Fruit fly (Drosophila melanogaster): ENCODE results near the gene CG4617.
A peak's percentile ranks its signal among the peaks of the same experiment; 100 is the strongest.

The CG4617 gene

dm6 chrX:7082407-7082806 lies 21.9 kb downstream of the CG4617 start (continued):
- no peak for TF ChIP-seq fd102C (GFP tag; optimal IDR thresholded peaks at IDR 0.05)
- TF ChIP-seq CG9437 (GFP tag; optimal IDR thresholded peaks at IDR 0.05): no peak
- TF ChIP-seq CG43689 (GFP tag; IDR thresholded peaks at IDR 0.05): no peak
- no peak for TF ChIP-seq Lpt (GFP tag; optimal IDR thresholded peaks at IDR 0.05)
- no peak for TF ChIP-seq Elba2 (GFP tag; optimal IDR thresholded peaks at IDR 0.05)
- no peak for TF ChIP-seq pho (GFP tag; optimal IDR thresholded peaks at IDR 0.05)
- no peak for TF ChIP-seq CG10431 (GFP tag; optimal IDR thresholded peaks at IDR 0.05)
- TF ChIP-seq Trl (optimal IDR thresholded peaks at IDR 0.05): peak in 1 of 2 experiments; percentile 3
- TF ChIP-seq Trl (GFP tag; optimal IDR thresholded peaks at IDR 0.05): no peak
- TF ChIP-seq cg (GFP tag; optimal IDR thresholded peaks at IDR 0.05): peak; percentile 38
- TF ChIP-seq CG13775 (GFP tag; optimal IDR thresholded peaks at IDR 0.05): no peak
- no peak for TF ChIP-seq CG7556 (GFP tag; optimal IDR thresholded peaks at IDR 0.05)
- no peak for TF ChIP-seq Vsx1 (GFP tag; optimal IDR thresholded peaks at IDR 0.05)
- no peak for TF ChIP-seq CG2129 (GFP tag; IDR thresholded peaks at IDR 0.05; ENCODE audit: partially characterized antibody)
- TF ChIP-seq tin (GFP tag; optimal IDR thresholded peaks at IDR 0.05): no peak
- TF ChIP-seq tll (GFP tag; optimal IDR thresholded peaks at IDR 0.05): peak in 1 of 2 experiments; percentile 15
- TF ChIP-seq CG18262 (tag; optimal IDR thresholded peaks at IDR 0.05): no peak
- TF ChIP-seq CG2199 (GFP tag; IDR thresholded peaks at IDR 0.05): peak; percentile 56; the same call in 1 of the 3 replicates
- no peak for TF ChIP-seq sd (tag; optimal IDR thresholded peaks at IDR 0.05)
- TF ChIP-seq pros (GFP tag; optimal IDR thresholded peaks at IDR 0.05): peak; percentile 92

- TF ChIP-seq CG2116 (GFP tag; optimal IDR thresholded peaks at IDR 0.05) (peak; percentile 5), Dp (GFP tag; optimal IDR thresholded peaks at IDR 0.05) (peak; percentile 49), Sry-δ (GFP tag; optimal IDR thresholded peaks at IDR 0.05) (peak; percentile 54), CG17186 (GFP tag; optimal IDR thresholded peaks at IDR 0.05) (peak; percentile 98), CG9437 (GFP tag; optimal IDR thresholded peaks at IDR 0.05) (peak; percentile 95), BEAF-32 (GFP tag; optimal IDR thresholded peaks at IDR 0.05) (peak; percentile 49), grn (GFP tag; optimal IDR thresholded peaks at IDR 0.05) (no peak), Myb (GFP tag; optimal IDR thresholded peaks at IDR 0.05) (peak; percentile 82), E2f2 (GFP tag; IDR thresholded peaks at IDR 0.05) (peak; percentile 58), CkIIα-i1 (GFP tag; IDR thresholded peaks at IDR 0.05) (no peak)
Measured at dm6 chrX:7074316-7074925, 29.9 kb downstream of the CG4617 start.

dm6 chrX:7073234-7073878 lies 30.9 kb downstream of the CG4617 start:
- TF ChIP-seq CG11456 (GFP tag; IDR thresholded peaks at IDR 0.05): no peak
- TF ChIP-seq CG6813 (GFP tag; optimal IDR thresholded peaks at IDR 0.05): no peak
- TF ChIP-seq lab (GFP tag; optimal IDR thresholded peaks at IDR 0.05): peak; percentile 62
- TF ChIP-seq hth (optimal IDR thresholded peaks at IDR 0.05): no peak
- no peak for TF ChIP-seq ssp (GFP tag; IDR thresholded peaks at IDR 0.05)
- TF ChIP-seq sqz (GFP tag; optimal IDR thresholded peaks at IDR 0.05): no peak
- TF ChIP-seq Hey (tag; optimal IDR thresholded peaks at IDR 0.05): peak; percentile 87
- TF ChIP-seq Blimp-1 (GFP tag; optimal IDR thresholded peaks at IDR 0.05): no peak
- TF ChIP-seq CG4854 (GFP tag; optimal IDR thresholded peaks at IDR 0.05): no peak
- TF ChIP-seq Lim3 (GFP tag; IDR thresholded peaks at IDR 0.05): no peak
- TF ChIP-seq en (GFP tag; optimal IDR thresholded peaks at IDR 0.05): no peak
- no peak for TF ChIP-seq CG10462 (GFP tag; optimal IDR thresholded peaks at IDR 0.05)
- no peak for TF ChIP-seq zfh2 (GFP tag; optimal IDR thresholded peaks at IDR 0.05)
- no peak for TF ChIP-seq da (GFP tag; optimal IDR thresholded peaks at IDR 0.05)
- TF ChIP-seq Scr (GFP tag; IDR thresholded peaks at IDR 0.05; ENCODE audit: partially characterized antibody): 0 out of 2 replicates have a peak, but pooled peaks have one; percentile 20
- TF ChIP-seq BEAF-32 (GFP tag; optimal IDR thresholded peaks at IDR 0.05): peak; percentile 31
- TF ChIP-seq CG8290 (GFP tag; optimal IDR thresholded peaks at IDR 0.05): no peak
- TF ChIP-seq CG8290 (tag; optimal IDR thresholded peaks at IDR 0.05): peak in 1 of 2 experiments; percentile 3
- TF ChIP-seq CG2889 (GFP tag; IDR thresholded peaks at IDR 0.05): no peak
- TF ChIP-seq pan (optimal IDR thresholded peaks at IDR 0.05): no peak
- no peak for TF ChIP-seq pan (GFP tag; optimal IDR thresholded peaks at IDR 0.05 in 1 of 2, IDR thresholded peaks at IDR 0.05 in 1 of 2)

Data from whole organism, embryonic.